Fruit fly (Drosophila melanogaster) Kc167 (cell line): ENCODE measurements around the gene CDase.

Experiments used
- Sin3A ChIP-seq: fragments of >200 bp; optimal IDR thresholded peaks from 2 replicates; lab custom pipeline; 2018; ENCODE audit warnings: missing external identifiers
- h ChIP-seq: fragments of >200 bp; optimal IDR thresholded peaks from 3 replicates; lab custom pipeline; 2018; ENCODE audit warnings: missing external identifiers
- ttk ChIP-seq: sonication (Bioruptor generic); optimal IDR thresholded peaks from 2 replicates; lab custom pipeline; 2017; ENCODE audit warnings: missing external identifiers

- TF ChIP-seq Sin3A (lab: Kevin White, UChicago) (no peak), ttk (lab: Kevin White, UChicago) (no peak), h (no peak)
Observed at dm6 chr3R:30472331-30472730, 13.0 kb downstream of the CDase start.
